Worm (Caenorhabditis elegans) whole organism, late embryonic: ENCODE measurements around the gene ZK632.9.

Experiments used
- C38D4.7 ChIP-seq: fragments of 200-800 bp; sonication (Bioruptor generic); optimal IDR thresholded peaks from 2 replicates; lab custom pipeline; 2018; ENCODE audit warnings: mild to moderate bottlenecking, missing genetic modification characterization, moderate library complexity, missing compliant biosample characterization
- F13H6.1 ChIP-seq: sonication (generic microtip); optimal IDR thresholded peaks from 2 replicates; lab custom pipeline; 2016; ENCODE audit warnings: missing genetic modification characterization, missing compliant biosample characterization
- K02D7.2 ChIP-seq: sonication (generic microtip); optimal IDR thresholded peaks from 2 replicates; lab custom pipeline; 2017; ENCODE audit warnings: mild to moderate bottlenecking, missing genetic modification characterization, missing compliant biosample characterization
- K09A11.1 ChIP-seq: sonication (generic microtip); optimal IDR thresholded peaks from 2 replicates; lab custom pipeline; 2017; ENCODE audit warnings: antibody characterized with exemption, mild to moderate bottlenecking, missing genetic modification characterization, missing compliant biosample characterization; ENCODE audit not compliant: insufficient read depth
- T23F11.4 ChIP-seq: fragments of 200-800 bp; sonication (Bioruptor generic); optimal IDR thresholded peaks from 2 replicates; lab custom pipeline; 2018; ENCODE audit warnings: mild to moderate bottlenecking, missing genetic modification characterization, missing compliant biosample characterization
- ama-1 ChIP-seq: fragments of 150-350 bp; optimal IDR thresholded peaks from 2 replicates; lab custom pipeline; 2014
- ceh-14 ChIP-seq: sonication (generic microtip); optimal IDR thresholded peaks from 2 replicates; lab custom pipeline; 2016; ENCODE audit warnings: missing genotype, missing genetic modification characterization, missing compliant biosample characterization
- ceh-2 ChIP-seq: sonication (generic microtip); optimal IDR thresholded peaks from 2 replicates; lab custom pipeline; 2016; ENCODE audit warnings: missing genotype, missing genetic modification characterization, missing compliant biosample characterization
- ceh-30 ChIP-seq: fragments of 150-350 bp; optimal IDR thresholded peaks from 2 replicates; lab custom pipeline; 2014; ENCODE audit warnings: missing biosample characterization, missing genetic modification characterization
- ceh-31 ChIP-seq: sonication (generic microtip); optimal IDR thresholded peaks from 2 replicates; lab custom pipeline; 2016; ENCODE audit warnings: missing genetic modification characterization, missing compliant biosample characterization
- ceh-45 ChIP-seq: fragments of 200-800 bp; sonication (Bioruptor generic); IDR thresholded peaks from 2 replicates; pipeline ENCODE4 v1.3.6; 2022; ENCODE audit warnings: missing genetic modification reagents, missing genetic modification characterization, missing compliant biosample characterization
- ceh-48 ChIP-seq: sonication (generic microtip); optimal IDR thresholded peaks from 2 replicates; lab custom pipeline; 2016; ENCODE audit warnings: missing genetic modification characterization, inconsistent platforms, missing compliant biosample characterization
- ceh-6 ChIP-seq: fragments of 200-800 bp; sonication (Bioruptor generic); optimal IDR thresholded peaks from 2 replicates; lab custom pipeline; 2018; ENCODE audit warnings: mild to moderate bottlenecking, missing genetic modification characterization, missing compliant biosample characterization
- che-1 ChIP-seq: sonication (generic microtip); optimal IDR thresholded peaks from 2 replicates; lab custom pipeline; 2016; ENCODE audit warnings: mild to moderate bottlenecking, missing genetic modification characterization, missing compliant biosample characterization
- elt-2 ChIP-seq: sonication (generic microtip); optimal IDR thresholded peaks from 2 replicates; lab custom pipeline; 2016; ENCODE audit warnings: missing genetic modification reagents, missing genetic modification characterization, missing compliant biosample characterization
- ets-4 ChIP-seq: sonication (generic microtip); optimal IDR thresholded peaks from 2 replicates; lab custom pipeline; 2016; ENCODE audit warnings: missing genetic modification characterization, missing compliant biosample characterization
- eyg-1 ChIP-seq: sonication (generic microtip); optimal IDR thresholded peaks from 2 replicates; lab custom pipeline; 2016; ENCODE audit warnings: missing genotype, missing genetic modification characterization, missing compliant biosample characterization
- fax-1 ChIP-seq: sonication (generic microtip); optimal IDR thresholded peaks from 2 replicates; lab custom pipeline; 2016; ENCODE audit warnings: missing genotype, missing genetic modification characterization, missing compliant biosample characterization
- fkh-10 ChIP-seq: fragments of 150-350 bp; optimal IDR thresholded peaks from 2 replicates; lab custom pipeline; 2014; ENCODE audit warnings: missing biosample characterization, missing genetic modification reagents, missing genetic modification characterization
- hlh-13 ChIP-seq: fragments of 200-800 bp; sonication (Bioruptor generic); optimal IDR thresholded peaks from 2 replicates; lab custom pipeline; 2018; ENCODE audit warnings: mild to moderate bottlenecking, missing genetic modification characterization, missing compliant biosample characterization
- hlh-30 ChIP-seq: sonication (generic microtip); optimal IDR thresholded peaks from 2 replicates; lab custom pipeline; 2017; ENCODE audit warnings: antibody characterized with exemption, missing genetic modification characterization, missing compliant biosample characterization; ENCODE audit not compliant: insufficient read depth
- hlh-8 ChIP-seq: sonication (generic microtip); optimal IDR thresholded peaks from 2 replicates; lab custom pipeline; 2016; ENCODE audit warnings: missing genotype, missing genetic modification characterization, missing compliant biosample characterization
- lim-6 ChIP-seq: sonication (generic microtip); optimal IDR thresholded peaks from 2 replicates; lab custom pipeline; 2016; ENCODE audit warnings: missing genetic modification characterization, missing compliant biosample characterization
- mec-3 ChIP-seq: sonication (generic microtip); optimal IDR thresholded peaks from 2 replicates; lab custom pipeline; 2016; ENCODE audit warnings: borderline replicate concordance, missing genetic modification characterization, missing compliant biosample characterization
- nfya-1 ChIP-seq: sonication (generic microtip); optimal IDR thresholded peaks from 2 replicates; lab custom pipeline; 2017; ENCODE audit warnings: missing genetic modification characterization, mild to moderate bottlenecking, missing compliant biosample characterization, antibody characterized with exemption, moderate library complexity
- odd-2 ChIP-seq: sonication (generic microtip); optimal IDR thresholded peaks from 2 replicates; lab custom pipeline; 2017; ENCODE audit warnings: antibody characterized with exemption, mild to moderate bottlenecking, missing genetic modification characterization, missing compliant biosample characterization
- pax-1 ChIP-seq: fragments of 150-350 bp; optimal IDR thresholded peaks from 2 replicates; lab custom pipeline; 2014; ENCODE audit warnings: missing biosample characterization, missing genetic modification characterization
- pqm-1 ChIP-seq: sonication (generic microtip); optimal IDR thresholded peaks from 2 replicates; lab custom pipeline; 2016; ENCODE audit warnings: missing genetic modification characterization, missing compliant biosample characterization
- pros-1 ChIP-seq: fragments of 150-350 bp; optimal IDR thresholded peaks from 2 replicates; lab custom pipeline; 2014; ENCODE audit warnings: missing biosample characterization, missing genetic modification reagents, missing genetic modification characterization
- ref-2 ChIP-seq: sonication (generic microtip); optimal IDR thresholded peaks from 2 replicates; lab custom pipeline; 2016; ENCODE audit warnings: missing genetic modification characterization, missing compliant biosample characterization
- sdc-2 ChIP-seq: sonication (generic microtip); optimal IDR thresholded peaks from 2 replicates; lab custom pipeline; 2016; ENCODE audit warnings: missing genotype, missing genetic modification characterization, missing compliant biosample characterization
- sox-4 ChIP-seq: sonication (generic microtip); optimal IDR thresholded peaks from 2 replicates; lab custom pipeline; 2017; ENCODE audit warnings: mild to moderate bottlenecking, missing genetic modification characterization, inconsistent platforms, missing compliant biosample characterization
- syd-9 ChIP-seq: sonication (generic microtip); optimal IDR thresholded peaks from 2 replicates; lab custom pipeline; 2016; ENCODE audit warnings: mild to moderate bottlenecking, missing genetic modification characterization, moderate library complexity, missing compliant biosample characterization
- tbx-7 ChIP-seq: sonication (generic microtip); optimal IDR thresholded peaks from 2 replicates; lab custom pipeline; 2016; ENCODE audit warnings: missing genotype, missing genetic modification characterization, missing compliant biosample characterization
- ttx-3 ChIP-seq: sonication (generic microtip); optimal IDR thresholded peaks from 2 replicates; lab custom pipeline; 2016; ENCODE audit warnings: missing genetic modification reagents, missing genetic modification characterization, missing compliant biosample characterization
- unc-42 ChIP-seq: sonication (generic microtip); optimal IDR thresholded peaks from 2 replicates; lab custom pipeline; 2016; ENCODE audit warnings: missing genotype, missing genetic modification characterization, missing compliant biosample characterization
- unc-55 ChIP-seq: sonication (generic microtip); optimal IDR thresholded peaks from 2 replicates; lab custom pipeline; 2017; ENCODE audit warnings: missing biosample characterization, missing genetic modification reagents, missing genetic modification characterization
- zip-5 ChIP-seq: sonication (generic microtip); optimal IDR thresholded peaks from 2 replicates; lab custom pipeline; 2016; ENCODE audit warnings: missing genetic modification characterization, missing compliant biosample characterization
- ztf-16 ChIP-seq: sonication (generic microtip); optimal IDR thresholded peaks from 2 replicates; lab custom pipeline; 2017; ENCODE audit warnings: missing genetic modification characterization, missing compliant biosample characterization

The ZK632.9 gene

DNA sequence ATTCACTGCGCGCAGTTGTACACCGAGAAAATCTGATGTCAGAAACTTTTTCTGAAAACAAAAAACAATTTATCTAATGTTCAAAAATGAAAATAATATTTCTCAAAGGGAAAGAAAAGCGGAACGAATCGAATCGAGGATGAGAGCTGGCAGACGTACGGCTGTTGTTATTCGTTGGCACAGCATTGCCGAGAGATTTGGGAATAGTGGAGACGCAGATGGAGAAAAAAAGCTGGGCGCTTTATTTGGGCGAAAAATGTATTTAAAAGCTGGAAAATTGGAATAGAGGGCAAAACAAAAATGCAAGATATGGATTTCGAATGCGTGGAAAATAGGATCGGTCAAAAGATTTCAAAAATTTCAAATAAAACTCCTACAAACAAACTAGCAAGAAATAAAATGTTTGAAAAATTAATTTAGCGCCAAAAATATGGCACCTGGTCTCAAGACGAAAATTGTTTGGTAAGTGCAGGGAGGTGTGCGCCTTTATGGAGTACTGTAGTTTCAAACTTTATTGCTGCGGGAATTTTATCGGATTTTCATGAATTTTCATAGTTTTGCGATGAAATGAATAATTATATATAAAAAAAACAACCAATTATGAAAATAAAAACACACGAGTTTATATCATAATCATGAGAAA, 34.0 kb upstream of the ZK632.9 start, which contains the start of gene gpdh-2:
TSS of gene gpdh-2 (minus strand) at position 51 of the 643 bp plus-strand sequence.
- TF ChIP-seq ceh-31 (tag; lab: Kevin White, UChicago) (peak; percentile 8), unc-55 (GFP tag; lab: Kevin White, UChicago) (no peak), T23F11.4 (no peak), F13H6.1 (no peak)
- TF ChIP-seq, all 69 proteins: peak for 1

DNA sequence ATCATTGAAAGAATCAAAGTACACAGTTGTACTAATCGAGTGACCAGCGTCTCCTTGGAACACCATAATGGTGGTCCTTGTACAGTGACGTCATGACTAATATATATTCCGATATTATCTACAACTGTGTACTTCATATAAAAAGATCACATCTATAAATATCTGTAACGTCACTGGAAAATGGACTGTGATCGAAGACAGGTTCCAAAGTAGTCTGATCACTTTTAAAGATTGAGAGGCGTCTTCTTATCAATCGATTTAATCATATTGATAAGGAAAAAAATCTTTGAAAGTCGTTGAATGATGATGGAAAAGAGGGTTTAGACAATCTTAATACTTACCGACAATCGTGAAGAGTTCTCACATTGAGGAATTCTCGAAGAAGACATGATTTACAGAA, 32.8 kb upstream of the ZK632.9 start:
- TF ChIP-seq elt-2 (tag; lab: Kevin White, UChicago) (peak; percentile 49), che-1 (no peak)
- TF ChIP-seq, all 69 proteins: peak for 1

DNA sequence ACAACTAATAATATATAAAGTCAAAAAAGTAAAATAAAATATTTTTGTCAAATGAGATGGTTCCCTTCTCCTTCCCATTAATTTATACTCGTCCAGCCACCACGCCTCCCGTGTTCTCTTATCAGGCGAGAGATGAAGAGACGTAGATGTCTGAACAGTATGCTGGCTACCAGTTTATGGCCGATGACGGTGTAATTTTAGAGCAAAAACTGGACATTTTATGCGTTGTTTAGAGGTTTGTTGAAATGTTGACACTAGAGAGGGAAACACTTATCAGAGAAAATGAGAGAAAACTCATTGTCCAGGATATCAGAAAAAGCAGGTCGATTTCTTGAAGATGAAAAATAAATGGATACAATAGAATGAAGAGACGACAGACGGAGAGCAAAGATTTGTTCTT, 31.9 kb upstream of the ZK632.9 start:
- TF ChIP-seq elt-2 (tag; lab: Kevin White, UChicago) (peak; percentile 58), ets-4 (no peak)

- no peak for TF ChIP-seq unc-42 (tag; lab: Kevin White, UChicago)
- no peak for TF ChIP-seq ref-2
- no peak for TF ChIP-seq K02D7.2 (tag; lab: Kevin White, UChicago)
- TF ChIP-seq ceh-2 (tag; lab: Kevin White, UChicago): no peak
- no peak for TF ChIP-seq zip-5
- TF ChIP-seq hlh-30: no peak
- TF ChIP-seq tbx-7 (tag; lab: Kevin White, UChicago): no peak
- TF ChIP-seq hlh-8 (tag; lab: Kevin White, UChicago): no peak
- TF ChIP-seq ceh-45 (GFP tag; lab: Robert Waterston, UW): no peak
- no peak for TF ChIP-seq pax-1 (tag; lab: Kevin White, UChicago)
- TF ChIP-seq hlh-13 (GFP tag; lab: Kevin White, UChicago): no peak
- TF ChIP-seq ttx-3 (tag; lab: Kevin White, UChicago): no peak
- no peak for TF ChIP-seq lim-6 (tag; lab: Kevin White, UChicago)
These were observed 29.7 kb upstream of the ZK632.9 start for ce11 chrIII:9854960-9855359.

DNA sequence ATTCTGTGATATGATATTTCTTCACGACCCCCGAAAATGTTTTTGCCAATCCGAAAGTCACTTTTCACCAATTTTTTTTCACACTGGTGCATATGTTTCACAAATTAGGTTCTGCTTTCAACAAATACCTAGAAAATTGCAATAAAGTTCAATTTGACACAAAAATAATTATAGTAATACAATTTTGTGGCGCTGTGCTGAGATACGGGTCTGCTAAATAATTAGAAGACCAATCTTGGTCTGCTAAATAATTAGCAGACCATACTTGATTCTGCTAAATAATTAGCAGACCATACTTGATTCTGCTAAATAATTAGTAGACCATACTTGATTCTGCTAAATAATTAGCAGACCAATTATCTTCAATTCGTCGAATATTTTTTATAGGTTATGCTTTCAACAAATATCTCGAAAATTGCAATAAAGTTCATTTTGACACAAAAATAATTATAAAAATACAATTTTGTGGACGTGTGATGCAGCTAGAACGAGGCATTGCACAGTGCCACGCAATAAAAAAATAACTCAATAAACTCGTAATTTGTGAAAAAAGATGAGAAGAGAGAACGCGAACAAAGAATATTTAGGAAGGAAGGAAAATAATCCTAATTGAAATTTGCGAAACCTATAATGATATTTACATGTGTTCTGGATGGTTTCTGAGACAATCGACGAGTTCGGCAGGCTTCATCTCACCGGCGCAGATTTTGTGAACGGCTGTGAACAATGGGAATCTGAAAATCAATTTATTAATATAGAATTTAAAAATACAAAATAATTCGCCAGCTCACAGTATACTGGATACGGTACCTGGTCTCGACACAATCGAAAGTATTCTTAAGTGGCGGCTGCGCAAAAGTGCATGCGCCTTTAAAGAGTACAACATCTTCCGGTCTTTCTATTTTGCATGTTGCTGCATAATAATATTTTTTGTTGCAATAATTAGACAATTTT, 28.7 kb upstream of the ZK632.9 start:
- TF ChIP-seq pros-1 (tag; lab: Kevin White, UChicago): no peak
- TF ChIP-seq hlh-30: no peak
- TF ChIP-seq sdc-2 (tag; lab: Kevin White, UChicago): no peak
- no peak for TF ChIP-seq odd-2 (tag; lab: Kevin White, UChicago)
- no peak for TF ChIP-seq mec-3 (tag; lab: Kevin White, UChicago)
- no peak for TF ChIP-seq ttx-3 (tag; lab: Kevin White, UChicago)
- TF ChIP-seq nfya-1 (tag; lab: Kevin White, UChicago): no peak
- TF ChIP-seq ztf-16 (tag; lab: Kevin White, UChicago): no peak
- no peak for TF ChIP-seq syd-9 (tag; lab: Kevin White, UChicago)
- no peak for TF ChIP-seq ceh-48 (tag; lab: Kevin White, UChicago)
- no peak for TF ChIP-seq unc-42 (tag; lab: Kevin White, UChicago)
- TF ChIP-seq, all 69 proteins: peak for 0

ce11 chrIII:9851547-9851946, 26.3 kb upstream of the ZK632.9 start, which contains the start of gene K11H3.3:
Gene K11H3.3 (plus strand): TSS chrIII:9851854.
- TF ChIP-seq sox-4 (tag; lab: Kevin White, UChicago): no peak
- TF ChIP-seq ceh-6 (GFP tag; lab: Kevin White, UChicago): no peak
- TF ChIP-seq C38D4.7 (GFP tag; lab: Kevin White, UChicago): no peak
- TF ChIP-seq ceh-14 (tag; lab: Kevin White, UChicago): no peak
- TF ChIP-seq nfya-1 (tag; lab: Kevin White, UChicago): no peak
- no peak for TF ChIP-seq pqm-1 (tag; lab: Kevin White, UChicago)
- no peak for TF ChIP-seq ceh-30 (tag; lab: Kevin White, UChicago)
- no peak for TF ChIP-seq unc-42 (tag; lab: Kevin White, UChicago)
- no peak for TF ChIP-seq ceh-48 (tag; lab: Kevin White, UChicago)
- no peak for TF ChIP-seq pros-1 (tag; lab: Kevin White, UChicago)
- TF ChIP-seq K02D7.2 (tag; lab: Kevin White, UChicago): no peak
- TF ChIP-seq ama-1 (lab: Kevin White, UChicago): no peak
- TF ChIP-seq K09A11.1: no peak
- no peak for TF ChIP-seq ceh-45 (GFP tag; lab: Robert Waterston, UW)
- TF ChIP-seq fax-1 (tag; lab: Kevin White, UChicago): no peak
- TF ChIP-seq fkh-10: no peak
- no peak for TF ChIP-seq eyg-1 (tag; lab: Kevin White, UChicago)
